Fruit fly (Drosophila melanogaster) whole organism, prepupa: Measurements from ENCODE around the gene CG17221.

Experiments used
- CG10669 ChIP-seq: fragments of 200-800 bp; sonication (Bioruptor generic); optimal IDR thresholded peaks from 3 replicates; lab custom pipeline; 2018; ENCODE audit warnings: missing biosample characterization, mild to moderate bottlenecking, missing genetic modification characterization, moderate library complexity
- CG11762 ChIP-seq: fragments of 200-800 bp; sonication (Bioruptor generic); optimal IDR thresholded peaks from 3 replicates; lab custom pipeline; 2016; ENCODE audit warnings: missing biosample characterization, missing genetic modification characterization; ENCODE audit not compliant: insufficient read depth
- CG1621 ChIP-seq: fragments of 200-800 bp; sonication (Bioruptor generic); optimal IDR thresholded peaks from 3 replicates; lab custom pipeline; 2018; ENCODE audit warnings: missing biosample characterization, mild to moderate bottlenecking, missing genetic modification characterization
- CG16779 ChIP-seq: fragments of 200-800 bp; sonication (Bioruptor generic); optimal IDR thresholded peaks from 3 replicates; lab custom pipeline; 2017; ENCODE audit warnings: missing biosample characterization, mild to moderate bottlenecking, missing genetic modification characterization
- CG3032 ChIP-seq: fragments of 200-800 bp; optimal IDR thresholded peaks from 2 replicates; lab custom pipeline; 2019; ENCODE audit warnings: missing biosample characterization, mild to moderate bottlenecking, missing genetic modification characterization, moderate library complexity
- CG31627 ChIP-seq: fragments of 200-800 bp; sonication (Bioruptor generic); optimal IDR thresholded peaks from 3 replicates; lab custom pipeline; 2016; ENCODE audit warnings: missing biosample characterization, missing genetic modification characterization
- CG34406 ChIP-seq: fragments of 200-800 bp; sonication (Bioruptor generic); optimal IDR thresholded peaks from 3 replicates; lab custom pipeline; 2016; ENCODE audit warnings: missing biosample characterization, missing genetic modification characterization
- CG4318 ChIP-seq: fragments of 200-800 bp; sonication (Bioruptor generic); optimal IDR thresholded peaks from 3 replicates; lab custom pipeline; 2017; ENCODE audit warnings: missing biosample characterization, mild to moderate bottlenecking, missing genetic modification characterization
- CG6163 ChIP-seq: fragments of 200-800 bp; sonication (Bioruptor generic); IDR thresholded peaks from 3 replicates; pipeline ENCODE4 v1.3.6; 2022; ENCODE audit warnings: missing biosample characterization, missing genetic modification characterization
- CG6808 ChIP-seq: fragments of 200-800 bp; sonication (Bioruptor generic); optimal IDR thresholded peaks from 3 replicates; lab custom pipeline; 2017; ENCODE audit warnings: missing biosample characterization, missing genetic modification characterization, mild to moderate bottlenecking, moderate library complexity, missing genetic modification reagents
- CG6854 ChIP-seq: fragments of 200-800 bp; sonication (Bioruptor generic); optimal IDR thresholded peaks from 2 replicates; lab custom pipeline; 2017; ENCODE audit warnings: missing biosample characterization, mild to moderate bottlenecking, missing genetic modification characterization
- CG8119 ChIP-seq: fragments of 200-800 bp; sonication (Bioruptor generic); IDR thresholded peaks from 3 replicates; pipeline ENCODE4 v1.3.6; 2022; ENCODE audit warnings: missing biosample characterization, missing genetic modification characterization
- CG8632 ChIP-seq: fragments of 200-800 bp; sonication (Bioruptor generic); optimal IDR thresholded peaks from 3 replicates; lab custom pipeline; 2016; ENCODE audit warnings: missing biosample characterization, missing genetic modification characterization
- Eip78C ChIP-seq: fragments of 200-800 bp; sonication (Bioruptor generic); peaks from one replicate; lab custom pipeline; 2016; ENCODE audit warnings: missing biosample characterization, missing genetic modification characterization
- Ets96B ChIP-seq: fragments of 200-800 bp; optimal IDR thresholded peaks from 2 replicates; lab custom pipeline; 2019; ENCODE audit warnings: missing biosample characterization, mild to moderate bottlenecking, missing genetic modification characterization, moderate library complexity
- Sox15 ChIP-seq: fragments of 200-800 bp; sonication (Bioruptor generic); optimal IDR thresholded peaks from 3 replicates; lab custom pipeline; 2016; ENCODE audit warnings: missing biosample characterization, missing genetic modification characterization
- achi ChIP-seq: fragments of 200-800 bp; sonication (Bioruptor generic); optimal IDR thresholded peaks from 3 replicates; lab custom pipeline; 2016; ENCODE audit warnings: missing biosample characterization, missing genetic modification characterization
- cyc ChIP-seq: fragments of 200-800 bp; sonication (Bioruptor generic); optimal IDR thresholded peaks from 3 replicates; lab custom pipeline; 2016; ENCODE audit warnings: missing biosample characterization, missing genetic modification characterization
- dsx ChIP-seq: fragments of 200-800 bp; optimal IDR thresholded peaks from 3 replicates; lab custom pipeline; 2019; ENCODE audit warnings: missing biosample characterization, mild to moderate bottlenecking, missing genetic modification characterization, moderate library complexity; ENCODE audit not compliant: poor library complexity, severe bottlenecking
- eg ChIP-seq: fragments of 200-800 bp; sonication (Bioruptor generic); IDR thresholded peaks from 3 replicates; pipeline ENCODE4 v1.3.6; 2022; ENCODE audit warnings: missing biosample characterization, missing genetic modification characterization
- fkh ChIP-seq: fragments of 200-800 bp; sonication (Bioruptor generic); optimal IDR thresholded peaks from 3 replicates; lab custom pipeline; 2017; ENCODE audit warnings: missing biosample characterization, mild to moderate bottlenecking, missing genetic modification characterization, moderate library complexity
- spab ChIP-seq: fragments of 200-800 bp; sonication (Bioruptor generic); optimal IDR thresholded peaks from 2 replicates; lab custom pipeline; 2017; ENCODE audit warnings: missing biosample characterization, mild to moderate bottlenecking, missing genetic modification characterization, missing genetic modification reagents
- svp ChIP-seq: fragments of 200-800 bp; sonication (Bioruptor generic); peaks from one replicate; lab custom pipeline; 2016; ENCODE audit warnings: missing biosample characterization, missing genetic modification characterization
- topi ChIP-seq: fragments of 200-800 bp; sonication (Bioruptor generic); optimal IDR thresholded peaks from 3 replicates; lab custom pipeline; 2016; ENCODE audit warnings: missing biosample characterization, missing genetic modification characterization

The CG17221 gene

DNA sequence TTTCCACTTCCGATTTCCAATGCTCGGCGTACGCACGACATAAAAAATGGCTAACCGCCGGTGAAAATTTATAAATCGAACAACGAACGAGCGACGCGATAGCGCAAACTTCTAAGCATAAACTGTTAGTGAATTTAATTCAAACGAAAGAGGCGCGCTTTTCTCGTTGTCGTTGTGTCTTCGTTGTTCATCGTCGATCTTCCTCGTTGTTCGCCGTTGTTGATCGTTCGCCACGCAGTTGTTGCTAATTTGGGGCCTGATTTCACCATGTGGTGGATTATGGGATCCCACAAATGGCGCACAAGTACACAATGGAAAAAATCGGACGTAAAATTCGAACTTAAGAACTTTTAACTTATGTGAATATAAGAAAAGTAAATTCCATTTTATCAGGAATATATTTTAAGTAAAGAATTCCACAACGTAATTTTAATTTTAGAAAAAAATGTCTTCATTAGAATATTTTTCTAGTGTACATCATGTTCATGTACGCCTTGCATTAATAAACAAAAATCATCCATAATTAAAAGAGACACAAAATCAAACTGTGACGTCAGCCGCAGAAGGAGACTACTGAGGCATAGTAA is 46.6 kb downstream of the CG17221 start (continued):
- TF ChIP-seq fkh (GFP tag; lab: Kevin White, UChicago) (peak; percentile 3), svp (GFP tag; lab: Kevin White, UChicago) (peak; percentile 82), achi (GFP tag; lab: Kevin White, UChicago) (peak; percentile 59), CG6808 (GFP tag; lab: Kevin White, UChicago) (peak; percentile 13), spab (GFP tag; lab: Kevin White, UChicago) (no peak), CG34406 (GFP tag; lab: Kevin White, UChicago) (peak; percentile 17), CG10669 (GFP tag; lab: Kevin White, UChicago) (peak; percentile 8), CG11762 (GFP tag; lab: Kevin White, UChicago) (no peak)

- TF ChIP-seq Ets96B (tag; lab: Kevin White, UChicago): no peak
- no peak for TF ChIP-seq topi
- TF ChIP-seq CG6163 (GFP tag; lab: Robert Waterston, UW): no peak
- TF ChIP-seq CG4318: no peak
- no peak for TF ChIP-seq CG8632 (GFP tag; lab: Kevin White, UChicago)
- TF ChIP-seq CG1621 (tag; lab: Kevin White, UChicago): no peak
- no peak for TF ChIP-seq CG16779 (tag; lab: Kevin White, UChicago)
- no peak for TF ChIP-seq eg (GFP tag; lab: Robert Waterston, UW)
- no peak for TF ChIP-seq CG31627 (GFP tag; lab: Kevin White, UChicago)
- no peak for TF ChIP-seq cyc (GFP tag; lab: Kevin White, UChicago)
- no peak for TF ChIP-seq CG6854 (GFP tag; lab: Kevin White, UChicago)
- no peak for TF ChIP-seq dsx
- no peak for TF ChIP-seq Sox15 (GFP tag; lab: Kevin White, UChicago)
- TF ChIP-seq CG10669 (GFP tag; lab: Kevin White, UChicago): no peak
Measured at dm6 chr2L:3088238-3088874, 48.6 kb downstream of the CG17221 start.

DNA sequence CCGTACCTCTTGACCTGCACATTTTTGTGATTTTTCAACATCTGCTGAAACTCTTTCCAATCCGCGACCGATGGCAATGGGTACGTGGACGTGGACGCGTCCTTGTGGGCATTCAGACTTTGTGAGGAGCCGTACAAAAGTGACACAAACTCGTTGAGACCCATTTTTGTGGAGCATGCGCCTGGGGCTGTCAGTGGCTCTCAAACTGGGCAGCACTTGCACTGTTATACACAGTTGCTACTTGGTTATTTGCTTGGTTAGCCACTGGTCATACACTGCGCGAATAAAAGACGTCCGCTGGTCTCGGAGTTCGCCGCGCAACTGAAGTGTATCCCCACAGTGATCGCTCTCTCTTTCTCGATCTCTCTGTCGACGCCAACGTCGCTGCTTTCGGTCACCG is 50.5 kb downstream of the CG17221 start:
- TF ChIP-seq eg (GFP tag; lab: Robert Waterston, UW) (peak; percentile 27; the same call in 1 of the 3 replicates), CG8119 (GFP tag; lab: Robert Waterston, UW) (peak; percentile 26; the same call in 1 of the 3 replicates), CG3032 (tag; lab: Kevin White, UChicago) (no peak), Eip78C (GFP tag; lab: Kevin White, UChicago) (peak; percentile 59)
- TF ChIP-seq, all 60 proteins: peak for 3
